Worm (Caenorhabditis elegans) whole organism, midembryonic: ENCODE results near the gene nlp-2.

Source experiments
- tab-1 ChIP-seq: fragments of 200-800 bp; sonication (Bioruptor generic); IDR thresholded peaks from 2 replicates; pipeline ENCODE4 v1.3.6; 2022; ENCODE audit warnings: missing genetic modification characterization, missing compliant biosample characterization
- ztf-29 ChIP-seq: fragments of 200-800 bp; sonication (Bioruptor generic); IDR thresholded peaks from 2 replicates; pipeline ENCODE4 v1.3.6; 2022; ENCODE audit warnings: missing genetic modification reagents, missing genetic modification characterization, missing compliant biosample characterization

DNA sequence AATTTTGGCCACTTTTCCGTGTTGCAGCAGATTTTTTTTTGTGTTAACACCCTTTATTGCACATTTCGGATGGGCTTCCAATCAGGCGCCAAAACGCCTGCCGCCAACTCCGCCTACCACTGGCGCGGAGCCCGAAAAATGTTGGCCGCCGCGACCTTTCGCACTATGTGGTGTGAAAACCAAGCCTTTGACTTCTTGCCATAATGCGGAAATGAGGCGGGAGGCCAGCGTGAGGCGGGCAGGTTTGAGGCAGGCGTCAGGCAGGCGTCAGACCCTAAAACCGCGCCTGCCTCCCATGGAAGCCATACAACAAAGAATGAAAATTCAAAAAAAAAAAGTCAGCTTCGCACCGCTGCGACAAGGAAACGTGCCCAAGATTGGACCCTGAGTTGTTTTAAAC is 27.7 kb downstream of the nlp-2 start:
- no peak for TF ChIP-seq ztf-29 (GFP tag; lab: Robert Waterston, UW)
- no peak for TF ChIP-seq tab-1 (GFP tag; lab: Robert Waterston, UW)
